Worm (Caenorhabditis elegans) whole organism, late embryonic: ENCODE results near the gene rpl-11.2.

Source experiments
- C08G9.2 ChIP-seq: sonication (generic microtip); optimal IDR thresholded peaks from 2 replicates; lab custom pipeline; 2016; ENCODE audit warnings: mild to moderate bottlenecking, missing genetic modification characterization, moderate library complexity, missing compliant biosample characterization
- C38D4.7 ChIP-seq: fragments of 200-800 bp; sonication (Bioruptor generic); optimal IDR thresholded peaks from 2 replicates; lab custom pipeline; 2018; ENCODE audit warnings: mild to moderate bottlenecking, missing genetic modification characterization, moderate library complexity, missing compliant biosample characterization
- F13H6.1 ChIP-seq: sonication (generic microtip); optimal IDR thresholded peaks from 2 replicates; lab custom pipeline; 2016; ENCODE audit warnings: missing genetic modification characterization, missing compliant biosample characterization
- K02D7.2 ChIP-seq: sonication (generic microtip); optimal IDR thresholded peaks from 2 replicates; lab custom pipeline; 2017; ENCODE audit warnings: mild to moderate bottlenecking, missing genetic modification characterization, missing compliant biosample characterization
- K09A11.1 ChIP-seq: sonication (generic microtip); optimal IDR thresholded peaks from 2 replicates; lab custom pipeline; 2017; ENCODE audit warnings: antibody characterized with exemption, mild to moderate bottlenecking, missing genetic modification characterization, missing compliant biosample characterization; ENCODE audit not compliant: insufficient read depth
- T23F11.4 ChIP-seq: fragments of 200-800 bp; sonication (Bioruptor generic); optimal IDR thresholded peaks from 2 replicates; lab custom pipeline; 2018; ENCODE audit warnings: mild to moderate bottlenecking, missing genetic modification characterization, missing compliant biosample characterization
- Y22D7AL.16 ChIP-seq: sonication (generic microtip); optimal IDR thresholded peaks from 2 replicates; lab custom pipeline; 2016; ENCODE audit warnings: missing genetic modification characterization, missing compliant biosample characterization
- ahr-1 ChIP-seq: sonication (generic microtip); optimal IDR thresholded peaks from 2 replicates; lab custom pipeline; 2016; ENCODE audit warnings: missing genetic modification characterization, missing compliant biosample characterization
- ceh-14 ChIP-seq: sonication (generic microtip); optimal IDR thresholded peaks from 2 replicates; lab custom pipeline; 2016; ENCODE audit warnings: missing genotype, missing genetic modification characterization, missing compliant biosample characterization
- ceh-18 ChIP-seq: sonication (generic microtip); optimal IDR thresholded peaks from 2 replicates; lab custom pipeline; 2016; ENCODE audit warnings: missing genetic modification characterization, missing compliant biosample characterization
- ceh-19 ChIP-seq: fragments of 200-800 bp; sonication (Bioruptor generic); optimal IDR thresholded peaks from 2 replicates; lab custom pipeline; 2018; ENCODE audit warnings: mild to moderate bottlenecking, missing genetic modification characterization, missing compliant biosample characterization
- ceh-2 ChIP-seq: sonication (generic microtip); optimal IDR thresholded peaks from 2 replicates; lab custom pipeline; 2016; ENCODE audit warnings: missing genotype, missing genetic modification characterization, missing compliant biosample characterization
- ceh-22 ChIP-seq: sonication (generic microtip); optimal IDR thresholded peaks from 2 replicates; lab custom pipeline; 2017; ENCODE audit warnings: missing biosample characterization, missing genetic modification characterization
- ceh-24 ChIP-seq: sonication (generic microtip); optimal IDR thresholded peaks from 2 replicates; lab custom pipeline; 2016; ENCODE audit warnings: mild to moderate bottlenecking, missing genetic modification characterization, missing compliant biosample characterization
- ceh-30 ChIP-seq: fragments of 150-350 bp; optimal IDR thresholded peaks from 2 replicates; lab custom pipeline; 2014; ENCODE audit warnings: missing biosample characterization, missing genetic modification characterization
- ceh-31 ChIP-seq: sonication (generic microtip); optimal IDR thresholded peaks from 2 replicates; lab custom pipeline; 2016; ENCODE audit warnings: missing genetic modification characterization, missing compliant biosample characterization
- ceh-34 ChIP-seq: sonication (generic microtip); optimal IDR thresholded peaks from 2 replicates; lab custom pipeline; 2016; ENCODE audit warnings: mild to moderate bottlenecking, missing genetic modification characterization, missing compliant biosample characterization
- ceh-45 ChIP-seq: fragments of 200-800 bp; sonication (Bioruptor generic); IDR thresholded peaks from 2 replicates; pipeline ENCODE4 v1.3.6; 2022; ENCODE audit warnings: missing genetic modification reagents, missing genetic modification characterization, missing compliant biosample characterization
- ceh-48 ChIP-seq: sonication (generic microtip); optimal IDR thresholded peaks from 2 replicates; lab custom pipeline; 2016; ENCODE audit warnings: missing genetic modification characterization, inconsistent platforms, missing compliant biosample characterization
- dve-1 ChIP-seq: sonication (generic microtip); optimal IDR thresholded peaks from 2 replicates; lab custom pipeline; 2017; ENCODE audit warnings: antibody characterized with exemption, mild to moderate bottlenecking, missing genetic modification characterization, missing compliant biosample characterization
- elt-2 ChIP-seq: sonication (generic microtip); optimal IDR thresholded peaks from 2 replicates; lab custom pipeline; 2016; ENCODE audit warnings: missing genetic modification reagents, missing genetic modification characterization, missing compliant biosample characterization
- elt-4 ChIP-seq: sonication (generic microtip); optimal IDR thresholded peaks from 2 replicates; lab custom pipeline; 2016; ENCODE audit warnings: missing genetic modification characterization, missing compliant biosample characterization
- ets-4 ChIP-seq: sonication (generic microtip); optimal IDR thresholded peaks from 2 replicates; lab custom pipeline; 2016; ENCODE audit warnings: missing genetic modification characterization, missing compliant biosample characterization
- eyg-1 ChIP-seq: sonication (generic microtip); optimal IDR thresholded peaks from 2 replicates; lab custom pipeline; 2016; ENCODE audit warnings: missing genotype, missing genetic modification characterization, missing compliant biosample characterization
- fax-1 ChIP-seq: sonication (generic microtip); optimal IDR thresholded peaks from 2 replicates; lab custom pipeline; 2016; ENCODE audit warnings: missing genotype, missing genetic modification characterization, missing compliant biosample characterization
- fkh-10 ChIP-seq: fragments of 150-350 bp; optimal IDR thresholded peaks from 2 replicates; lab custom pipeline; 2014; ENCODE audit warnings: missing biosample characterization, missing genetic modification reagents, missing genetic modification characterization
- fkh-6 ChIP-seq: sonication (generic microtip); optimal IDR thresholded peaks from 2 replicates; lab custom pipeline; 2016; ENCODE audit warnings: missing genetic modification characterization, missing compliant biosample characterization
- gmeb-2 ChIP-seq: sonication (generic microtip); optimal IDR thresholded peaks from 2 replicates; lab custom pipeline; 2016; ENCODE audit warnings: missing genetic modification characterization, inconsistent platforms, missing compliant biosample characterization
- hlh-15 ChIP-seq: sonication (generic microtip); optimal IDR thresholded peaks from 2 replicates; lab custom pipeline; 2016; ENCODE audit warnings: missing genetic modification characterization, missing compliant biosample characterization
- hlh-30 ChIP-seq: sonication (generic microtip); optimal IDR thresholded peaks from 2 replicates; lab custom pipeline; 2017; ENCODE audit warnings: antibody characterized with exemption, missing genetic modification characterization, missing compliant biosample characterization; ENCODE audit not compliant: insufficient read depth
- lim-6 ChIP-seq: sonication (generic microtip); optimal IDR thresholded peaks from 2 replicates; lab custom pipeline; 2016; ENCODE audit warnings: missing genetic modification characterization, missing compliant biosample characterization
- lin-11 ChIP-seq: fragments of 200-800 bp; sonication (Bioruptor generic); optimal IDR thresholded peaks from 2 replicates; lab custom pipeline; 2018; ENCODE audit warnings: mild to moderate bottlenecking, missing genetic modification characterization, missing compliant biosample characterization
- madf-2 ChIP-seq: sonication (generic microtip); optimal IDR thresholded peaks from 2 replicates; lab custom pipeline; 2017; ENCODE audit warnings: missing genetic modification characterization, missing compliant biosample characterization
- mec-3 ChIP-seq: sonication (generic microtip); optimal IDR thresholded peaks from 2 replicates; lab custom pipeline; 2016; ENCODE audit warnings: borderline replicate concordance, missing genetic modification characterization, missing compliant biosample characterization
- nhr-11 ChIP-seq: fragments of 150-350 bp; optimal IDR thresholded peaks from 2 replicates; lab custom pipeline; 2014; ENCODE audit warnings: missing biosample characterization, missing genetic modification characterization
- npax-4 ChIP-seq: sonication (generic microtip); optimal IDR thresholded peaks from 2 replicates; lab custom pipeline; 2016; ENCODE audit warnings: missing genetic modification characterization, missing compliant biosample characterization
- odd-2 ChIP-seq: sonication (generic microtip); optimal IDR thresholded peaks from 2 replicates; lab custom pipeline; 2017; ENCODE audit warnings: antibody characterized with exemption, mild to moderate bottlenecking, missing genetic modification characterization, missing compliant biosample characterization
- pat-9 ChIP-seq: fragments of 200-800 bp; sonication (Bioruptor generic); optimal IDR thresholded peaks from 2 replicates; lab custom pipeline; 2018; ENCODE audit warnings: mild to moderate bottlenecking, missing genetic modification characterization, moderate library complexity, missing compliant biosample characterization
- pax-1 ChIP-seq: fragments of 150-350 bp; optimal IDR thresholded peaks from 2 replicates; lab custom pipeline; 2014; ENCODE audit warnings: missing biosample characterization, missing genetic modification characterization
- pha-2 ChIP-seq: sonication (generic microtip); optimal IDR thresholded peaks from 2 replicates; lab custom pipeline; 2017; ENCODE audit warnings: mild to moderate bottlenecking, missing genetic modification characterization, missing compliant biosample characterization
- pha-4 ChIP-seq: fragments of 150-350 bp; optimal IDR thresholded peaks from 2 replicates; lab custom pipeline; 2018; ENCODE audit warnings: missing biosample characterization, missing genetic modification reagents, missing genetic modification characterization
- ref-2 ChIP-seq: sonication (generic microtip); optimal IDR thresholded peaks from 2 replicates; lab custom pipeline; 2016; ENCODE audit warnings: missing genetic modification characterization, missing compliant biosample characterization
- rnt-1 ChIP-seq: sonication (generic microtip); optimal IDR thresholded peaks from 2 replicates; lab custom pipeline; 2016; ENCODE audit warnings: missing genetic modification characterization, missing compliant biosample characterization
- sdc-2 ChIP-seq: sonication (generic microtip); optimal IDR thresholded peaks from 2 replicates; lab custom pipeline; 2016; ENCODE audit warnings: missing genotype, missing genetic modification characterization, missing compliant biosample characterization
- sox-2 ChIP-seq: fragments of 200-800 bp; sonication (Bioruptor generic); IDR thresholded peaks from 2 replicates; pipeline ENCODE4 v1.3.6; 2022; ENCODE audit warnings: missing genetic modification reagents, missing genetic modification characterization, missing compliant biosample characterization
- syd-9 ChIP-seq: sonication (generic microtip); optimal IDR thresholded peaks from 2 replicates; lab custom pipeline; 2016; ENCODE audit warnings: mild to moderate bottlenecking, missing genetic modification characterization, moderate library complexity, missing compliant biosample characterization
- tbx-7 ChIP-seq: sonication (generic microtip); optimal IDR thresholded peaks from 2 replicates; lab custom pipeline; 2016; ENCODE audit warnings: missing genotype, missing genetic modification characterization, missing compliant biosample characterization
- ttx-3 ChIP-seq: sonication (generic microtip); optimal IDR thresholded peaks from 2 replicates; lab custom pipeline; 2016; ENCODE audit warnings: missing genetic modification reagents, missing genetic modification characterization, missing compliant biosample characterization
- unc-3 ChIP-seq, 2 experiments: fragments of 200-800 bp in 1 of 2; sonication (Bioruptor generic) in 1 of 2; sonication (generic microtip) in 1 of 2; conservative IDR thresholded peaks in 1 of 2; optimal IDR thresholded peaks in 1 of 2; 2 replicates each; pipeline versions ENCODE4 v1.3.6 to Lab custom; 2016 to 2022; ENCODE audit warnings: missing compliant biosample characterization in 2 of 2, missing genetic modification characterization in 2 of 2, missing genetic modification reagents in 1 of 2
- unc-42 ChIP-seq: sonication (generic microtip); optimal IDR thresholded peaks from 2 replicates; lab custom pipeline; 2016; ENCODE audit warnings: missing genotype, missing genetic modification characterization, missing compliant biosample characterization
- unc-86 ChIP-seq: sonication (generic microtip); optimal IDR thresholded peaks from 2 replicates; lab custom pipeline; 2016; ENCODE audit warnings: missing genetic modification characterization, missing compliant biosample characterization
- ztf-16 ChIP-seq: sonication (generic microtip); optimal IDR thresholded peaks from 2 replicates; lab custom pipeline; 2017; ENCODE audit warnings: missing genetic modification characterization, missing compliant biosample characterization

Gene rpl-11.2

ce11 chrX:2226875-2227355 lies 15.5 kb downstream of the rpl-11.2 start:
- TF ChIP-seq ceh-19 (GFP tag; lab: Kevin White, UChicago) (peak; percentile 88), ceh-22 (tag; lab: Kevin White, UChicago) (no peak), mec-3 (peak; percentile 11), unc-3 (GFP tag; conservative IDR thresholded peaks at IDR 0.05; lab: Robert Waterston, UW) (peak; percentile 76), unc-3 (tag; optimal IDR thresholded peaks at IDR 0.05; lab: Kevin White, UChicago) (peak; percentile 66), K09A11.1 (tag; lab: Kevin White, UChicago) (peak; percentile 74), gmeb-2 (tag; lab: Kevin White, UChicago) (peak; percentile 72), K02D7.2 (tag; lab: Kevin White, UChicago) (peak; percentile 44), syd-9 (tag; lab: Kevin White, UChicago) (peak; percentile 78), pat-9 (tag; lab: Kevin White, UChicago) (peak; percentile 81), nhr-11 (tag; lab: Kevin White, UChicago) (no peak), ets-4 (no peak), eyg-1 (tag; lab: Kevin White, UChicago) (no peak), unc-86 (tag; lab: Kevin White, UChicago) (no peak), ttx-3 (peak; percentile 67), ref-2 (tag; lab: Kevin White, UChicago) (peak; percentile 52), odd-2 (tag; lab: Kevin White, UChicago) (peak; percentile 52), tbx-7 (tag; lab: Kevin White, UChicago) (peak; percentile 36), lim-6 (no peak), hlh-30 (tag; lab: Kevin White, UChicago) (peak; percentile 88), pha-4 (tag; lab: Kevin White, UChicago) (no peak), sox-2 (peak; percentile 63), ceh-45 (GFP tag; lab: Robert Waterston, UW) (peak; percentile 82), C08G9.2 (peak; percentile 78), rnt-1 (tag; lab: Kevin White, UChicago) (peak; percentile 50), Y22D7AL.16 (tag; lab: Kevin White, UChicago) (peak; percentile 71), ceh-31 (tag; lab: Kevin White, UChicago) (peak; percentile 75), ceh-2 (tag; lab: Kevin White, UChicago) (peak; percentile 60), npax-4 (peak; percentile 52), hlh-15 (peak; percentile 22), elt-4 (tag; lab: Kevin White, UChicago) (no peak), dve-1 (tag; lab: Kevin White, UChicago) (peak; percentile 75), ceh-34 (tag; lab: Kevin White, UChicago) (peak; percentile 74), ceh-14 (tag; lab: Kevin White, UChicago) (peak; percentile 85), ceh-48 (peak; percentile 69), F13H6.1 (peak; percentile 63), elt-2 (tag; lab: Kevin White, UChicago) (peak; percentile 73), ahr-1 (tag; lab: Kevin White, UChicago) (peak; percentile 78), ztf-16 (peak; percentile 59), pax-1 (tag; lab: Kevin White, UChicago) (no peak), fkh-10 (GFP tag; lab: Kevin White, UChicago) (no peak), sdc-2 (tag; lab: Kevin White, UChicago) (peak; percentile 82), ceh-18 (tag; lab: Kevin White, UChicago) (peak; percentile 75), ceh-30 (tag; lab: Kevin White, UChicago) (peak; percentile 18), fkh-6 (tag; lab: Kevin White, UChicago) (peak; percentile 73), ceh-24 (tag; lab: Kevin White, UChicago) (peak; percentile 20), lin-11 (tag; lab: Kevin White, UChicago) (peak; percentile 68), fax-1 (peak; percentile 79), unc-42 (tag; lab: Kevin White, UChicago) (peak; percentile 54), madf-2 (tag; lab: Kevin White, UChicago) (peak; percentile 53), pha-2 (peak; percentile 75), C38D4.7 (peak; percentile 81), T23F11.4 (peak; percentile 59)
